Worm (Caenorhabditis elegans): ENCODE results near the gene lro-1.

DNA sequence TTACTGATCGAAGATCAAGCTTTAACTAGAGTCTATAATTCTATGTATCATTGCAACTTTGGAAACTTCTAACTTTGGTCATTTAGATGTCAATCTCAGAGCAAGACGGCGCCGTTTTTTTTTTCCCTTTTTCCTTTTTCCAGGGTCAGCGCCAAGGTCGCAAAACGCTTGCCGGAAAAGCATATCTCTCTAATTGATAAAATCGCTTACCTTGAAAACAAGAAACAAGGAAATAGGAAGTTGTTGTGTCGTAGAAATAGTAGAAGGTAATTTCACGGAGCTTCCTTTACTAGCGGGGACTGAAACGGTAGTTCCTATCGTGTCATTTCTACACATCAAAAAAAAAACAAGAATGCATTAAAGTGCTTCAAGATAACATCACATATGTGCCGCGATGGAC lies 49.5 kb downstream of the lro-1 start:
- TF ChIP-seq tab-1 (GFP tag; IDR thresholded peaks at IDR 0.05) (no peak), med-1 (GFP tag; optimal IDR thresholded peaks at IDR 0.05; ENCODE audit: insufficient read depth) (no peak), cog-1 (tag; optimal IDR thresholded peaks at IDR 0.05) (no peak), ztf-29 (GFP tag; IDR thresholded peaks at IDR 0.05) (no peak), flt-1 (GFP tag; IDR thresholded peaks at IDR 0.05) (no peak), T22C8.4 (GFP tag; IDR thresholded peaks at IDR 0.05) (no peak), ztf-23 (GFP tag; IDR thresholded peaks at IDR 0.05) (no peak)

All from whole organism, midembryonic.